Worm (Caenorhabditis elegans): ENCODE results near the gene F19C6.5.

DNA sequence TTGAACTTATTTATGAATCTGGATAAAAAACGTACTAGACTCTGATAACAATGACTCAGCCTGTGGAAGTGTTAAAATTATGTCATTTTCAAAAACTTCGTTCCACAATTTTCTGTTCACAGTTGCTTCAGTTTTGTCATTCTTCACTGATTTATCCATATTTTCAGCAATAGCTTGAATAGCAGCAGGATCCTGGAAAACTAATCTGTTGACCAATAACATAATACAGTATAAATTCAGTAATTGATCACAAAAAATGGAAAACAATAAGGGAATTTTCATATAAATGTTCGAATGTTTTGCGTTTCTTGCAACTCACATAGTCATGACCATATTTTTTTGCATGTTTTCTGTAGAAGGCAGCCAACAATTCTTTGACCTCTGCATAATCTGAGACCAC, 36.2 kb downstream of the F19C6.5 start:
- no peak for TF ChIP-seq dao-5 (tag; optimal IDR thresholded peaks at IDR 0.05)
- TF ChIP-seq him-1 (tag; optimal IDR thresholded peaks at IDR 0.05): no peak
- no peak for TF ChIP-seq W03F9.2 (tag; optimal IDR thresholded peaks at IDR 0.05)
